Worm (Caenorhabditis elegans) whole organism, midembryonic: ENCODE measurements around the gene T28A8.5.

ENCODE experiments used
- T22C8.4 ChIP-seq: fragments of 200-800 bp; sonication (Bioruptor generic); IDR thresholded peaks from 2 replicates; pipeline ENCODE4 v1.3.6; 2022; ENCODE audit warnings: missing genetic modification characterization, missing compliant biosample characterization
- cog-1 ChIP-seq: sonication (generic microtip); optimal IDR thresholded peaks from 2 replicates; lab custom pipeline; 2016; ENCODE audit warnings: missing genetic modification characterization, missing compliant biosample characterization
- flt-1 ChIP-seq: fragments of 200-800 bp; sonication (Bioruptor generic); IDR thresholded peaks from 2 replicates; pipeline ENCODE4 v1.3.6; 2022; ENCODE audit warnings: missing genetic modification characterization, missing compliant biosample characterization
- klf-2 ChIP-seq: fragments of 200-800 bp; sonication (Bioruptor generic); conservative IDR thresholded peaks from 2 replicates; pipeline ENCODE4 v1.3.6; 2022; ENCODE audit warnings: missing genetic modification reagents, missing genetic modification characterization, missing compliant biosample characterization
- med-1 ChIP-seq: sonication (generic microtip); optimal IDR thresholded peaks from 2 replicates; lab custom pipeline; 2017; ENCODE audit warnings: missing genetic modification characterization, mild to moderate bottlenecking, missing compliant biosample characterization, antibody characterized with exemption, missing genetic modification reagents; ENCODE audit not compliant: insufficient read depth
- ref-1 ChIP-seq: fragments of 200-800 bp; sonication (Bioruptor generic); conservative IDR thresholded peaks from 2 replicates; pipeline ENCODE4 v1.3.6; 2022; ENCODE audit warnings: missing genetic modification reagents, missing genetic modification characterization, missing compliant biosample characterization
- tab-1 ChIP-seq: fragments of 200-800 bp; sonication (Bioruptor generic); IDR thresholded peaks from 2 replicates; pipeline ENCODE4 v1.3.6; 2022; ENCODE audit warnings: missing genetic modification characterization, missing compliant biosample characterization
- ztf-23 ChIP-seq: fragments of 200-800 bp; sonication (Bioruptor generic); IDR thresholded peaks from 2 replicates; pipeline ENCODE4 v1.3.6; 2022; ENCODE audit warnings: missing genetic modification reagents, missing genetic modification characterization, missing compliant biosample characterization
- ztf-29 ChIP-seq: fragments of 200-800 bp; sonication (Bioruptor generic); IDR thresholded peaks from 2 replicates; pipeline ENCODE4 v1.3.6; 2022; ENCODE audit warnings: missing genetic modification reagents, missing genetic modification characterization, missing compliant biosample characterization

ce11 chrIII:13484024-13484423 is 17.4 kb upstream of the T28A8.5 start, which contains the start of gene acc-4:
- TF ChIP-seq ref-1 (GFP tag; lab: Robert Waterston, UW) (no peak), ztf-29 (GFP tag; lab: Robert Waterston, UW) (no peak), ztf-23 (GFP tag; lab: Robert Waterston, UW) (no peak), cog-1 (tag; lab: Kevin White, UChicago) (no peak), flt-1 (GFP tag; lab: Robert Waterston, UW) (no peak), med-1 (GFP tag; lab: Kevin White, UChicago) (no peak), T22C8.4 (GFP tag; lab: Robert Waterston, UW) (no peak), tab-1 (GFP tag; lab: Robert Waterston, UW) (no peak), klf-2 (GFP tag; lab: Robert Waterston, UW) (no peak)
